Worm (Caenorhabditis elegans): ENCODE results near the gene F22B8.7.

DNA sequence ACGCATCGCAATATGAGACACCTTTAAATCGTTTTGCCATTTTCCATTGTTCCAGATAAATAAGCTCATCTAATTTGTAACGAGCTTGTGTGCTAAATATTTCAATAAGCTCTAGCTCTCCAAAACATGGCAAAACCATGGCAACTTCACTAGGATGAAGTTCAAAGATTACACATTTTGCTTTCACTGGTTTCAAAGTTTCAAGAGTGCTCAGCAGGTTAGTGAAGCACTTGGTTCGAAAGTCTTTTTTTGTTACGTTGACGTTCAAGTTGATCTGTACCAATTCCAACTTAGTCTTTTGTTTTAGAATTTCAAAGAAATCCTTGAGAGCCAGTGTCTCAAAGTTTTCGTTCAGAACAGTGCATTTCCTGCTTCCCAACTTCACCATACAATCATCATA, 48.0 kb downstream of the F22B8.7 start, which contains the start of gene fbxa-18:
- TF ChIP-seq flt-1 (GFP tag; IDR thresholded peaks at IDR 0.05): no peak
- no peak for TF ChIP-seq ceh-36 (tag; optimal IDR thresholded peaks at IDR 0.05)
- no peak for TF ChIP-seq ama-1 (optimal IDR thresholded peaks at IDR 0.05)
- TF ChIP-seq tra-4 (tag; optimal IDR thresholded peaks at IDR 0.05): no peak
- no peak for TF ChIP-seq hnd-1 (tag; optimal IDR thresholded peaks at IDR 0.05)
- TF ChIP-seq scrt-1 (GFP tag; IDR thresholded peaks at IDR 0.05): no peak
- no peak for TF ChIP-seq tbx-37 (GFP tag; conservative IDR thresholded peaks at IDR 0.05)
- no peak for TF ChIP-seq pes-1 (GFP tag; IDR thresholded peaks at IDR 0.05)
- no peak for TF ChIP-seq aly-1 (tag; optimal IDR thresholded peaks at IDR 0.05)

Measured in whole organism, early embryonic.